Fruit fly (Drosophila melanogaster) whole organism, wandering third instar larva: ENCODE data around the gene beat-Ib.

Experiments
- CG32264 ChIP-seq: fragments of 200-800 bp; sonication (Bioruptor generic); optimal IDR thresholded peaks from 2 replicates; lab custom pipeline; 2016; ENCODE audit warnings: missing biosample characterization, missing genetic modification characterization
- CG9705 ChIP-seq: fragments of 200-800 bp; sonication (Bioruptor generic); optimal IDR thresholded peaks from 2 replicates; lab custom pipeline; 2018; ENCODE audit warnings: missing biosample characterization, mild to moderate bottlenecking, missing genetic modification characterization
- CrebA ChIP-seq: fragments of 200-800 bp; sonication (Bioruptor generic); optimal IDR thresholded peaks from 2 replicates; lab custom pipeline; 2016; ENCODE audit warnings: missing biosample characterization, mild to moderate bottlenecking, missing genetic modification characterization, borderline replicate concordance
- Dfd ChIP-seq: fragments of >200 bp; optimal IDR thresholded peaks from 2 replicates; lab custom pipeline; 2017; ENCODE audit warnings: missing biosample characterization, missing genetic modification characterization
- Dif ChIP-seq: fragments of 200-275, 200-300 bp; sonication (Bioruptor generic); optimal IDR thresholded peaks from 2 replicates; lab custom pipeline; 2018; ENCODE audit warnings: missing biosample characterization, missing genetic modification characterization; ENCODE audit not compliant: partially characterized antibody
- GATAd ChIP-seq: sonication (Bioruptor generic); optimal IDR thresholded peaks from 2 replicates; lab custom pipeline; 2016; ENCODE audit warnings: missing biosample characterization, missing genetic modification characterization
- HLH106 ChIP-seq: fragments of 200-800 bp; optimal IDR thresholded peaks from 3 replicates; lab custom pipeline; 2019; ENCODE audit warnings: missing biosample characterization, mild to moderate bottlenecking, missing genetic modification characterization, moderate library complexity
- Hnf4 ChIP-seq: fragments of 200-800 bp; sonication (Bioruptor generic); optimal IDR thresholded peaks from 2 replicates; lab custom pipeline; 2016; ENCODE audit warnings: missing biosample characterization, mild to moderate bottlenecking, missing genetic modification characterization
- Hr78 ChIP-seq: fragments of >200 bp; optimal IDR thresholded peaks from 2 replicates; lab custom pipeline; 2017; ENCODE audit warnings: missing biosample characterization, missing genetic modification characterization
- Hr83 ChIP-seq: fragments of 200-300 bp; sonication (Bioruptor generic); optimal IDR thresholded peaks from 2 replicates; lab custom pipeline; 2016; ENCODE audit warnings: missing biosample characterization, mild to moderate bottlenecking, missing genetic modification characterization, moderate library complexity; ENCODE audit not compliant: poor library complexity, severe bottlenecking
- Jra ChIP-seq: sonication (Bioruptor generic); optimal IDR thresholded peaks from 2 replicates; lab custom pipeline; 2016; ENCODE audit warnings: missing biosample characterization, missing genetic modification characterization
- Mio ChIP-seq: sonication (Bioruptor generic); optimal IDR thresholded peaks from 2 replicates; lab custom pipeline; 2016; ENCODE audit warnings: missing biosample characterization, missing genetic modification characterization
- Myc ChIP-seq: fragments of >200 bp; optimal IDR thresholded peaks from 2 replicates; lab custom pipeline; 2017
- N ChIP-seq: fragments of >200 bp; optimal IDR thresholded peaks from 2 replicates; lab custom pipeline; 2018; ENCODE audit warnings: missing biosample characterization, missing external identifiers, missing genetic modification characterization
- OdsH ChIP-seq: fragments of 200-800 bp; sonication (Bioruptor generic); optimal IDR thresholded peaks from 2 replicates; lab custom pipeline; 2016; ENCODE audit warnings: missing biosample characterization, mild to moderate bottlenecking, missing genetic modification characterization
- Rel ChIP-seq, 2 experiments: fragments of 200-800 bp; sonication (Bioruptor generic) in 1 of 2; optimal IDR thresholded peaks; 2 replicates in 1 of 2; 3 replicates in 1 of 2; lab custom pipeline; 2016 to 2019; ENCODE audit warnings: mild to moderate bottlenecking in 2 of 2, missing biosample characterization in 2 of 2, missing genetic modification characterization in 2 of 2, moderate library complexity in 1 of 2
- Sp1 ChIP-seq: fragments of 200-800 bp; sonication (Bioruptor generic); optimal IDR thresholded peaks from 3 replicates; lab custom pipeline; 2019; ENCODE audit warnings: missing biosample characterization, mild to moderate bottlenecking, missing genetic modification characterization, moderate library complexity
- Vsx2 ChIP-seq: fragments of 200-300, 225-300 bp; sonication (Bioruptor generic); optimal IDR thresholded peaks from 2 replicates; lab custom pipeline; 2018; ENCODE audit warnings: missing biosample characterization, missing genetic modification characterization; ENCODE audit not compliant: partially characterized antibody
- br ChIP-seq: fragments of 200-800 bp; sonication (Bioruptor generic); optimal IDR thresholded peaks from 2 replicates; lab custom pipeline; 2016; ENCODE audit warnings: missing biosample characterization, missing genetic modification characterization
- dl ChIP-seq, 2 experiments: fragments of 175-275, 200-275 bp in 1 of 2; fragments of 200-275 bp in 1 of 2; sonication (Bioruptor generic); optimal IDR thresholded peaks; lab custom pipeline; 2018; ENCODE audit warnings: mild to moderate bottlenecking in 2 of 2, missing biosample characterization in 2 of 2, missing genetic modification characterization in 2 of 2, moderate library complexity in 2 of 2; ENCODE audit not compliant: partially characterized antibody in 2 of 2, insufficient read depth in 1 of 2
- dmrt93B ChIP-seq: fragments of 200-800 bp; sonication (Bioruptor generic); optimal IDR thresholded peaks from 2 replicates; lab custom pipeline; 2018; ENCODE audit warnings: missing biosample characterization, mild to moderate bottlenecking, missing genetic modification characterization
- dsf ChIP-seq: sonication (Bioruptor generic); optimal IDR thresholded peaks from 2 replicates; lab custom pipeline; 2016; ENCODE audit warnings: missing biosample characterization, missing genetic modification characterization, borderline replicate concordance
- fru ChIP-seq: fragments of 200-800 bp; sonication (Bioruptor generic); optimal IDR thresholded peaks from 3 replicates; lab custom pipeline; 2016; ENCODE audit warnings: missing biosample characterization, mild to moderate bottlenecking, missing genetic modification characterization
- h ChIP-seq: fragments of 200-800 bp; sonication (Bioruptor generic); optimal IDR thresholded peaks from 3 replicates; lab custom pipeline; 2016; ENCODE audit warnings: missing biosample characterization, mild to moderate bottlenecking, missing genetic modification characterization
- jim ChIP-seq: fragments of 175-275, 200-325 bp; sonication (Bioruptor generic); optimal IDR thresholded peaks from 2 replicates; lab custom pipeline; 2016; ENCODE audit warnings: missing biosample characterization, mild to moderate bottlenecking, missing genetic modification characterization
- lola ChIP-seq: fragments of >200 bp; optimal IDR thresholded peaks from 2 replicates; lab custom pipeline; 2017; ENCODE audit warnings: missing biosample characterization, missing genetic modification characterization
- pan ChIP-seq: fragments of >200 bp; optimal IDR thresholded peaks from 2 replicates; lab custom pipeline; 2017
- psq ChIP-seq: fragments of 200-800 bp; sonication (Bioruptor generic); optimal IDR thresholded peaks from 3 replicates; lab custom pipeline; 2017; ENCODE audit warnings: missing biosample characterization, mild to moderate bottlenecking, missing genetic modification characterization, moderate library complexity
- rgr ChIP-seq: fragments of 200-800 bp; sonication (Bioruptor generic); optimal IDR thresholded peaks from 3 replicates; lab custom pipeline; 2016; ENCODE audit warnings: missing biosample characterization, mild to moderate bottlenecking, missing genetic modification characterization
- sage ChIP-seq: fragments of 200-800 bp; sonication (Bioruptor generic); optimal IDR thresholded peaks from 2 replicates; lab custom pipeline; 2016; ENCODE audit warnings: missing biosample characterization, mild to moderate bottlenecking, missing genetic modification characterization
- sv ChIP-seq: fragments of 200-800 bp; sonication (Bioruptor generic); optimal IDR thresholded peaks from 3 replicates; lab custom pipeline; 2016; ENCODE audit warnings: missing biosample characterization, missing genetic modification characterization
- tai ChIP-seq: sonication (Bioruptor generic); optimal IDR thresholded peaks from 2 replicates; lab custom pipeline; 2016; ENCODE audit warnings: missing biosample characterization, missing genetic modification characterization
- usp ChIP-seq: fragments of >200 bp; optimal IDR thresholded peaks from 2 replicates; lab custom pipeline; 2017; ENCODE audit warnings: missing biosample characterization, missing genetic modification characterization
- woc ChIP-seq: sonication (Bioruptor generic); optimal IDR thresholded peaks from 2 replicates; lab custom pipeline; 2016; ENCODE audit warnings: missing biosample characterization, mild to moderate bottlenecking, missing genetic modification characterization

The beat-Ib gene

DNA sequence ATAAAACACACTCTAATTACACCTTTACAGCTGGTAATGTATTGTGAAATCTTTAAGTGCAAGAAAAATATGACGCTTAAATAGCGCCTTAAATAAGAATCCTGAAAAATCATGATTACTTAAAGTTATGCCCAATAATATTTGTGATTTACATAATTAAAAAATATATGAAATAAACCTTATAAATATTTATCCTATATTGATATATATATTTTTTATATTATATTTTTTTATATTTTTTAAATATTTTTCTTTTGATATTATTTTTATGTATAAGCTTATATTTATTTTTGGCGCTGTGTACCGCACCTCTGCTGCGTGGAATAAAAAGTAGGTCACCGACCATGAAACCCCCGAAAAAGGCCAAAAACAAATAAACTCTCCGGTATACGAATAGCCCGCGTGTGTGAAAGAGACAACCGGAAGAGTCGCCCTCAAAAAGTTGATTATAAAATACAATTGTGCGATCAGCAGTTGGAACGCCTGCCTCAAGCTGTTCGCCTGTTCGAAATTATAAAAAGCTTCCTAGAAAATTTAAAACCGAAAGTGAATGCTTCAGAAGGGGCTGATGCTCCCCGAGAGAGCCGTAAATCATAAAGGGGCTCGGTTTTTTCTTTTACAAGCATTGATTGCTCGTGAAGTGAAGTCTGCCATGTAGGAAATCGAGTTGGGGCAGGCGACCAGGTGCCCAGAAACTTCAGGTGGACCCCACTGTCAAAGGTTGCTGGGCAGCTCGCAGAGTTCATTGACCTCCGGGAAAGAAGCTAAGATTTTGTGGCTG, 53.5 kb downstream of the beat-Ib start:
- no peak for TF ChIP-seq Hnf4
- TF ChIP-seq Rel (GFP tag; optimal IDR thresholded peaks at IDR 0.05; lab: Kevin White, UChicago), result peak; percentile 17
- peak; percentile 99 for TF ChIP-seq Rel (tag; optimal IDR thresholded peaks at IDR 0.05; lab: Kevin White, UChicago)
- peak; percentile 1 for TF ChIP-seq Dif (GFP tag; lab: Kevin White, UChicago)
- TF ChIP-seq dmrt93B (GFP tag; lab: Kevin White, UChicago), result no peak
- TF ChIP-seq Sp1 (GFP tag; lab: Kevin White, UChicago), result peak; percentile 4
- TF ChIP-seq br (GFP tag; lab: Kevin White, UChicago), result peak; percentile 52
- TF ChIP-seq sage, result peak; percentile 16
- no peak for TF ChIP-seq woc (GFP tag; lab: Kevin White, UChicago)
- peak; percentile 35 for TF ChIP-seq h (GFP tag; lab: Kevin White, UChicago)
- no peak for TF ChIP-seq lola (GFP tag; lab: Kevin White, UChicago)
- TF ChIP-seq Vsx2 (GFP tag; lab: Kevin White, UChicago), result no peak
- peak; percentile 43 for TF ChIP-seq tai (GFP tag; lab: Kevin White, UChicago)
- peak; percentile 60 for TF ChIP-seq CrebA (GFP tag; lab: Kevin White, UChicago)
- no peak for TF ChIP-seq N
- TF ChIP-seq Jra (GFP tag; lab: Kevin White, UChicago), result no peak
- TF ChIP-seq dl (GFP tag; optimal IDR thresholded peaks at IDR 0.05; lab: Kevin White, UChicago; ENCODE audit: insufficient read depth in 1 of 2, partially characterized antibody in 2 of 2), result peak in 1 of 2 experiments; percentile 41

DNA sequence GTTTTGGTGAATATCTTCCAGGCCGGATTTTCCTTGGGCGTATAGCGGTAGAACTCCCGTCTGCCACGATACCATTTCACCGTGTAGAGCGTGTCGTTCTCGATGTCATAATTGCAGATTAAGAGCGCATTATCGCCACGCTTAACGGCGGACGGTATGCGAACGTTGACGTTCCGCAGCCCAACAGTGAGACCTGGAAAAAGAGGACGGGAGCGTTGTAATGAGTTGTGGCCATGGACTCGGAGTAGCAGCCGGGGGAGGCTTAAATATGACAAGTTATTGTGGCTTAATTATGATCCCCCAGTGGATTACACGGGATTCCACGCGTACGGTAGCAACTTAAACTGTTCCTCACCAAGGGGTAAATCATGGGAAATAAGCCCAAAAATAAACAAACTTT, 54.1 kb downstream of the beat-Ib start:
- no peak for TF ChIP-seq N
- no peak for TF ChIP-seq Dif (GFP tag; lab: Kevin White, UChicago)
- TF ChIP-seq OdsH (GFP tag; lab: Kevin White, UChicago), result no peak
- TF ChIP-seq Mio (GFP tag; lab: Kevin White, UChicago), result no peak
- TF ChIP-seq pan (lab: Kevin White, UChicago), result no peak
- peak; percentile 33 for TF ChIP-seq h (GFP tag; lab: Kevin White, UChicago)

DNA sequence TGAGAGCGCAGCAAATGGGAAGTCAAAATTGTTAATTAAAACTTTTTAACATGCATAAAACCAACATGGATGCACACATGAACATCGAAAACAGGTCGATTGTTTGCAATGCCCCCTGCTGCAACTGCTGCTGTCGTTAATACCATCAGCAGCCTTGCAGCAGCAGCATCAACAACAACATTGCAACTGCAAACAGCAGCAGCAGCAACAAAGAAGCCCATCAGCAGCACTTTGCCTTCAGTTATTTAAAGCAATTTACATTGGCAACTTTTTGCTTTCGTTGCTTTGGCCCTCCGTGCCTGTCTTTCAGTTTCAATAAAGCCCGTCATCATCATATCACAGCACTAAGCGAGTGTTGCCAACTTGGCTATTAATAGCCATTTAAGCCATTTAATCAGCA, 54.9 kb downstream of the beat-Ib start:
- TF ChIP-seq sv, result no peak

DNA sequence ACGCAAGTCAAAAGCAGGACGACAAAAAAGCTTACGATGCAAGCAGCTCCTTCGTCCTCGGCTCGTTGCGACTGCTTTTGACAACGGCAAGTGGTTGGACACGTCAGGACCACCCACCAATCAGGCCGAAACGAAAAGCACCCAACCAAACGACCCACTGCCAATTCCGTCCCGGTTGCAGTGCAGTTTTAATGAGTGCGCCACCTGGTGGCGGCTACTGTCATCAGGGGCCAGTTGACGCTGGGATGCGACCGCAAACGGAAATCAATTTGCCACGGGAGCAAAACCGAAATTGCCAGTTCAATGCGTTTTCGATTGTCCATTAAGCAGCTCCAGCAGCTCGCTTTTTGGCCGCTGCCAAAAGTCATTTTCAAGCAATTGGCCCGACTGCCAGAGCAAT, 58.5 kb downstream of the beat-Ib start:
- no peak for TF ChIP-seq usp (GFP tag; lab: Kevin White, UChicago)
- TF ChIP-seq dsf, result no peak
- TF ChIP-seq fru (GFP tag; lab: Kevin White, UChicago), result no peak

DNA sequence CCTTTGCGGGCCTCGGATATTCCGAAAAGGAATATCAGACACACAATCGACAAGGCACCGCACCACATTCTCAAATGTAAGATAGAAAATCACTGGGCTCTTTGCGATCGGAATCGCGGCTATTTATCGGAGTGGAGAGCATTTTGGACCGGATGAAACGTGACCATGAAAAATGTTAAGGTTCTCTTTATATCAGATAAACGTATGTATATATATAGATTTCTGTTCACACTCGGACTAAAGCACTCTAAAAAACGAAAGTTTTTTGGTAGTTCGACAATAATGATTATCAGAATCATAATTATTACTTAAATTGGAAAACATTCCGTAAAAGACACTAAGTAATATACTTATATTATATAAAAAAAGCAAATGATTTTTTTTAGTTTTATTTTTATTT, 59.9 kb downstream of the beat-Ib start, which contains the start of gene CG31821:
CG31821 (minus strand) TSS at position 101 of the 400 bp plus-strand sequence.
- TF ChIP-seq HLH106 (tag; lab: Kevin White, UChicago) (no peak), woc (GFP tag; lab: Kevin White, UChicago) (no peak), CG9705 (GFP tag; lab: Kevin White, UChicago) (no peak), pan (lab: Kevin White, UChicago) (no peak), dsf (no peak), sv (no peak), N (no peak), GATAd (GFP tag; lab: Kevin White, UChicago) (no peak), jim (no peak), psq (GFP tag; lab: Kevin White, UChicago) (no peak), Hr78 (GFP tag; lab: Kevin White, UChicago) (no peak)

DNA sequence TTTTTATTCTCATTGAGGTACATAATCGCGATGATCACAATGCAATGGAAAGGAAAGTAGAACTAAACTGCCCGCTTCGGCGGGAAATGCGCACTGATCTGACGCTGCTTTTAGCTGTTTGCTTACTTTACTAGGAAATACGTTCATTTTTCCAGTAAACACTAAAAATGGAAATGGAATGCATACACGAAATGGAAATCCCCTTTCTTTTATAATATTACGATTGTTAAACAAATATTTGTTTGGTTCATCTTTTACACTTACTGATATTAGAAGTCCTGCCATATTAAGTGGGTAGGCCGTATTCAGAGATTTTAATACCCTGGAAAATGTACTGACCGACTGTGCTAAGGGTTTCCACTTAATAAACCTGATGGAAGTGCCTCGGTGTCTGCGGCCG, 61.8 kb downstream of the beat-Ib start, which contains the start of gene CG31823:
CG31823 (minus strand) TSS at position 101 of the 400 bp plus-strand sequence.
- TF ChIP-seq woc (GFP tag; lab: Kevin White, UChicago) (no peak), Dfd (GFP tag; lab: Kevin White, UChicago) (no peak), Rel (GFP tag; optimal IDR thresholded peaks at IDR 0.05; lab: Kevin White, UChicago) (no peak), Rel (tag; optimal IDR thresholded peaks at IDR 0.05; lab: Kevin White, UChicago) (no peak), rgr (GFP tag; lab: Kevin White, UChicago) (no peak), Sp1 (GFP tag; lab: Kevin White, UChicago) (no peak), pan (lab: Kevin White, UChicago) (no peak), N (no peak), Hnf4 (no peak), fru (GFP tag; lab: Kevin White, UChicago) (no peak), dmrt93B (GFP tag; lab: Kevin White, UChicago) (no peak), OdsH (GFP tag; lab: Kevin White, UChicago) (no peak), CG9705 (GFP tag; lab: Kevin White, UChicago) (no peak), usp (GFP tag; lab: Kevin White, UChicago) (no peak), Myc (no peak), CG32264 (GFP tag; lab: Kevin White, UChicago) (no peak), Jra (GFP tag; lab: Kevin White, UChicago) (no peak), Hr83 (GFP tag; lab: Kevin White, UChicago) (no peak)
